Worm (Caenorhabditis elegans) whole organism, L3 larva: ENCODE measurements around the gene spe-45.

ENCODE experiments used
- ama-1 ChIP-seq: fragments of 150-350 bp; optimal IDR thresholded peaks from 2 replicates; lab custom pipeline; 2018
- ceh-16 ChIP-seq: sonication (generic microtip); optimal IDR thresholded peaks from 2 replicates; lab custom pipeline; 2017; ENCODE audit warnings: missing biosample characterization, missing genetic modification characterization
- lin-39 ChIP-seq: fragments of 150-350 bp; optimal IDR thresholded peaks from 2 replicates; lab custom pipeline; 2018; ENCODE audit warnings: missing biosample characterization, missing genetic modification reagents, missing genetic modification characterization
- mdl-1 ChIP-seq: fragments of 150-350 bp; optimal IDR thresholded peaks from 2 replicates; lab custom pipeline; 2014; ENCODE audit warnings: missing biosample characterization, missing genetic modification characterization
- nhr-237 ChIP-seq: fragments of 150-350 bp; optimal IDR thresholded peaks from 2 replicates; lab custom pipeline; 2014; ENCODE audit warnings: missing biosample characterization, missing genetic modification characterization
- nhr-28 ChIP-seq: fragments of 150-350 bp; optimal IDR thresholded peaks from 2 replicates; lab custom pipeline; 2014; ENCODE audit warnings: missing biosample characterization, missing genetic modification characterization
- pha-4 ChIP-seq: fragments of 150-350 bp; optimal IDR thresholded peaks from 2 replicates; lab custom pipeline; 2014; ENCODE audit warnings: missing biosample characterization, missing genetic modification reagents, missing genetic modification characterization
- pqm-1 ChIP-seq: fragments of 150-350 bp; optimal IDR thresholded peaks from 2 replicates; lab custom pipeline; 2017; ENCODE audit warnings: missing biosample characterization, missing genetic modification characterization, inconsistent platforms
- snpc-4 ChIP-seq: fragments of 150-350 bp; optimal IDR thresholded peaks from 2 replicates; lab custom pipeline; 2014; ENCODE audit warnings: missing biosample characterization, missing genetic modification characterization
- tbx-2 ChIP-seq: sonication (generic microtip); optimal IDR thresholded peaks from 2 replicates; lab custom pipeline; 2016; ENCODE audit warnings: mild to moderate bottlenecking, missing genetic modification characterization, missing compliant biosample characterization
- unc-62 ChIP-seq: fragments of 150-350 bp; sonication (generic microtip); optimal IDR thresholded peaks from 4 replicates; lab custom pipeline; 2014; ENCODE audit warnings: missing biosample characterization, missing genetic modification reagents, missing genetic modification characterization
- ztf-11 ChIP-seq: fragments of 150-350 bp; optimal IDR thresholded peaks from 2 replicates; lab custom pipeline; 2014; ENCODE audit warnings: missing biosample characterization, missing genetic modification characterization

DNA sequence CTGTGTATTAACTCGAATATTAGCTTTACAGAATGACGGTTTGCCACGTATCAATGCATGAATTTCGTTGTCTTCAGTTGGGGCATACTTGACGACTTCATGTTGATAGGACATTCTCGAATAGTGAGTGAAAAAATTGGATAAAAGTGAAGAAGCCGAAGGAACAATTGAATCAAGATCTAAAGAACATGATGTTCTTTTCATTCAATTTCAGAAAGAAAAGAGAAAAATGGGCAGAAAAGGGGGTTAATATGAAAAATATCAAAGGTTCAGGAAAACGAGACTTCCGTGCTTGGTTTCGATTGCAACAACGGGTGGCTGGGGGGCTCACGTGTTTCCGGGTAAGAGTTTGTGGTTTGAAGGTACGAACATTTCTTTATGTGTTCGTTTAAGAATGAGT is 24.7 kb upstream of the spe-45 start:
- TF ChIP-seq snpc-4 (tag; lab: Kevin White, UChicago): no peak
- TF ChIP-seq ceh-16: no peak
- TF ChIP-seq pha-4 (tag; lab: Kevin White, UChicago): no peak
- no peak for TF ChIP-seq lin-39 (tag; lab: Kevin White, UChicago)
- TF ChIP-seq mdl-1 (tag; lab: Kevin White, UChicago): no peak
- no peak for TF ChIP-seq nhr-237 (tag; lab: Kevin White, UChicago)
- TF ChIP-seq pqm-1 (tag; lab: Kevin White, UChicago): no peak
- no peak for TF ChIP-seq unc-62
- no peak for TF ChIP-seq ama-1 (lab: Kevin White, UChicago)
- no peak for TF ChIP-seq nhr-28 (tag; lab: Kevin White, UChicago)
- TF ChIP-seq tbx-2 (tag; lab: Kevin White, UChicago): no peak
- no peak for TF ChIP-seq ztf-11 (tag; lab: Kevin White, UChicago)
